Worm (Caenorhabditis elegans) whole organism, L1 larva: ENCODE results near the gene F10D2.16.

Experiments
- F16B12.6 ChIP-seq: fragments of 150-350 bp; optimal IDR thresholded peaks from 2 replicates; lab custom pipeline; 2014; ENCODE audit warnings: missing biosample characterization, missing genetic modification characterization
- aha-1 ChIP-seq: fragments of 150-350 bp; optimal IDR thresholded peaks from 2 replicates; lab custom pipeline; 2014; ENCODE audit warnings: missing biosample characterization, missing genetic modification characterization
- ceh-8 ChIP-seq: fragments of 200-800 bp; sonication (Bioruptor generic); optimal IDR thresholded peaks from 2 replicates; lab custom pipeline; 2018; ENCODE audit warnings: mild to moderate bottlenecking, missing genetic modification characterization, moderate library complexity, missing compliant biosample characterization
- ceh-88 ChIP-seq: fragments of 200-800 bp; sonication (Bioruptor generic); IDR thresholded peaks from 2 replicates; pipeline ENCODE4 v1.3.6; 2022; ENCODE audit warnings: missing genetic modification characterization, missing compliant biosample characterization
- ceh-90 ChIP-seq: sonication (generic microtip); optimal IDR thresholded peaks from 2 replicates; lab custom pipeline; 2016; ENCODE audit warnings: missing genetic modification characterization, missing compliant biosample characterization
- dsc-1 ChIP-seq: sonication (generic microtip); optimal IDR thresholded peaks from 2 replicates; lab custom pipeline; 2016; ENCODE audit warnings: mild to moderate bottlenecking, missing genetic modification characterization, missing compliant biosample characterization
- efl-1 ChIP-seq, 4 experiments: fragments of 150-350 bp; optimal IDR thresholded peaks in 3 of 4; peaks in 1 of 4; 1 replicate in 1 of 4; 2 replicates in 3 of 4; lab custom pipeline; 2014; ENCODE audit warnings: missing biosample characterization in 2 of 4, missing genetic modification characterization in 2 of 4, missing genetic modification reagents in 2 of 4
- efl-3 ChIP-seq: fragments of 200-800 bp; sonication (Bioruptor generic); optimal IDR thresholded peaks from 2 replicates; lab custom pipeline; 2018; ENCODE audit warnings: mild to moderate bottlenecking, missing genetic modification characterization, missing compliant biosample characterization
- egl-27 ChIP-seq, 2 experiments: fragments of 150-350 bp in 1 of 2; sonication (generic microtip); optimal IDR thresholded peaks; 3 replicates each; lab custom pipeline; 2017 to 2018; ENCODE audit warnings: missing biosample characterization in 2 of 2, missing genetic modification characterization in 2 of 2, missing genetic modification reagents in 2 of 2
- elt-2 ChIP-seq: sonication (generic microtip); optimal IDR thresholded peaks from 2 replicates; lab custom pipeline; 2016; ENCODE audit warnings: missing genetic modification characterization, mild to moderate bottlenecking, inconsistent platforms, missing compliant biosample characterization, missing genetic modification reagents
- ets-5 ChIP-seq: fragments of 200-800 bp; sonication (Bioruptor generic); IDR thresholded peaks from 2 replicates; pipeline ENCODE4 v1.3.6; 2022; ENCODE audit warnings: missing genetic modification characterization, missing compliant biosample characterization
- hpl-2 ChIP-seq: fragments of 150-350 bp; optimal IDR thresholded peaks from 2 replicates; lab custom pipeline; 2014; ENCODE audit warnings: missing biosample characterization, missing genetic modification reagents, missing genetic modification characterization
- lin-13 ChIP-seq: fragments of 150-350 bp; optimal IDR thresholded peaks from 2 replicates; lab custom pipeline; 2014; ENCODE audit warnings: missing biosample characterization, missing genetic modification reagents, missing genetic modification characterization
- lin-14 ChIP-seq: fragments of 200-800 bp; sonication (Bioruptor generic); optimal IDR thresholded peaks from 2 replicates; lab custom pipeline; 2018; ENCODE audit warnings: mild to moderate bottlenecking, missing genetic modification characterization, moderate library complexity, missing compliant biosample characterization
- lin-15B ChIP-seq: fragments of 150-350 bp; sonication (generic microtip); optimal IDR thresholded peaks from 3 replicates; lab custom pipeline; 2014; ENCODE audit warnings: missing biosample characterization, missing genetic modification characterization
- lin-39 ChIP-seq: fragments of 150-350 bp; optimal IDR thresholded peaks from 2 replicates; lab custom pipeline; 2014; ENCODE audit warnings: missing biosample characterization, missing genetic modification reagents, missing genetic modification characterization
- mef-2 ChIP-seq: fragments of 150-350 bp; optimal IDR thresholded peaks from 2 replicates; lab custom pipeline; 2014; ENCODE audit warnings: missing biosample characterization, missing genetic modification characterization
- nhr-19 ChIP-seq: fragments of 200-800 bp; sonication (Bioruptor generic); conservative IDR thresholded peaks from 2 replicates; pipeline ENCODE4 v1.3.6; 2022; ENCODE audit warnings: missing genetic modification characterization, missing compliant biosample characterization
- nhr-20 ChIP-seq: sonication (generic microtip); optimal IDR thresholded peaks from 2 replicates; lab custom pipeline; 2016; ENCODE audit warnings: mild to moderate bottlenecking, missing genetic modification characterization, missing compliant biosample characterization
- nhr-71 ChIP-seq: sonication (generic microtip); optimal IDR thresholded peaks from 2 replicates; lab custom pipeline; 2016; ENCODE audit warnings: mild to moderate bottlenecking, missing genetic modification characterization, moderate library complexity, missing compliant biosample characterization
- nhr-76 ChIP-seq: sonication (generic microtip); optimal IDR thresholded peaks from 2 replicates; lab custom pipeline; 2017; ENCODE audit warnings: missing biosample characterization, missing genetic modification characterization
- nhr-85 ChIP-seq: sonication (generic microtip); peaks from one replicate; lab custom pipeline; 2016; ENCODE audit warnings: missing genetic modification characterization, inconsistent platforms, missing compliant biosample characterization
- tbx-2 ChIP-seq: sonication (generic microtip); optimal IDR thresholded peaks from 2 replicates; lab custom pipeline; 2016; ENCODE audit warnings: missing genetic modification characterization, missing compliant biosample characterization
- unc-86 ChIP-seq: sonication (generic microtip); optimal IDR thresholded peaks from 2 replicates; lab custom pipeline; 2016; ENCODE audit warnings: missing genetic modification characterization, missing compliant biosample characterization
- xbp-1 ChIP-seq: sonication (generic microtip); optimal IDR thresholded peaks from 2 replicates; lab custom pipeline; 2016; ENCODE audit warnings: missing genetic modification characterization, missing compliant biosample characterization
- zip-4 ChIP-seq: fragments of 200-800 bp; sonication (Bioruptor generic); optimal IDR thresholded peaks from 2 replicates; lab custom pipeline; 2018; ENCODE audit warnings: mild to moderate bottlenecking, missing genetic modification characterization, moderate library complexity, missing compliant biosample characterization
- ztf-11 ChIP-seq, 2 experiments: sonication (generic microtip); optimal IDR thresholded peaks; 2 replicates each; lab custom pipeline; 2016 to 2017; ENCODE audit warnings: missing genetic modification characterization in 2 of 2, missing biosample characterization in 1 of 2, missing compliant biosample characterization in 1 of 2

Gene F10D2.16

ce11 chrV:7093720-7094401, 40.2 kb upstream of the F10D2.16 start, which contains the start of gene nhr-135 (continued):
- TF ChIP-seq aha-1 (tag; lab: Kevin White, UChicago) (no peak), hpl-2 (GFP tag; lab: Kevin White, UChicago) (no peak), unc-86 (tag; lab: Kevin White, UChicago) (no peak), lin-39 (tag; lab: Kevin White, UChicago) (no peak), mef-2 (tag; lab: Kevin White, UChicago) (no peak), efl-3 (GFP tag; lab: Kevin White, UChicago) (no peak), efl-1 (optimal IDR thresholded peaks at IDR 0.05; lab: Kevin White, UChicago) (peak in 1 of 2 experiments; percentile 30), efl-1 (GFP tag; optimal IDR thresholded peaks at IDR 0.05 in 1 of 2; lab: Kevin White, UChicago) (peak; percentile 24 to 40), ztf-11 (tag; optimal IDR thresholded peaks at IDR 0.05; lab: Kevin White, UChicago) (no peak), nhr-19 (GFP tag; lab: Robert Waterston, UW) (peak; percentile 25), zip-4 (no peak), egl-27 (tag; optimal IDR thresholded peaks at IDR 0.05; lab: Kevin White, UChicago) (no peak), tbx-2 (tag; lab: Kevin White, UChicago) (peak; percentile 40)

DNA sequence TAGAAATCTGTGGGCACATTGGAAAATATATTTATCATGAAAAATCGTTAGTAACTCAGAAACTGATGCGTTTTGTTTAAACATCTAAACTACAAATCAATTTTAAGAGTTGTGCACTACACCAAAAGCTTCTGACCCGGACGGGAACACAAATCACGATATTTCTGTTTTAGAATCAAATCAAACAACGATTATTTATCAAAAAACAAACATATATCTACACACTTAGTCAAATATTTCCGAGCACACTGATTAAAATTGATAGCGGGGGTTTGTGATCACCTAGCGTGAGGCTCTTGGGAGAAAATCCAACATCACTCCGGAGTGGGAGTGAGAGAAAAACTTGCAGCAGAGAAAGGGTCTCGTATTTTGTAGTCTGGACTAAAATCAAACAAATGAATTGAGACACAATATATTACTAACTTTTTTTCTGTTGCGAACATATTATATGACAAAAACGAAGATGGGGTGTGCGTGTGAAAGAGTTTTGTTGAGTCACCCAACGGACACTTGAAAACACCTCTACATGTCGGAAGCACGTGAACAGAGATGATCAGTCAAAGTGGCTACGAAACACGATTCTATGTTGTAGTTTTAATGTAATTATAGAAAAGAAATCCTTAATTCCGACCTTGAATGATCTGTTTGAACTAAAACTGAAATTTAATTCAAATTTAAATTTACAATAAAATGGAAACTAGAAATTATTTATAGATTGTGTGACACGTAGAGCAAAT, 38.6 kb upstream of the F10D2.16 start:
- TF ChIP-seq nhr-71 (tag; lab: Kevin White, UChicago), result peak; percentile 19
- peak; percentile 14 for TF ChIP-seq dsc-1 (tag; lab: Kevin White, UChicago)
- TF ChIP-seq ceh-90 (tag; lab: Kevin White, UChicago), result no peak
- TF ChIP-seq nhr-20 (tag; lab: Kevin White, UChicago), result peak; percentile 51
- TF ChIP-seq lin-14 (GFP tag; lab: Kevin White, UChicago), result peak; percentile 15
- TF ChIP-seq ceh-8 (GFP tag; lab: Kevin White, UChicago), result no peak
- TF ChIP-seq elt-2 (tag; lab: Kevin White, UChicago), result peak; percentile 67
- peak; percentile 71 for TF ChIP-seq nhr-85 (tag; lab: Kevin White, UChicago)
- no peak for TF ChIP-seq lin-15B (tag; lab: Kevin White, UChicago)
- TF ChIP-seq ceh-88, result no peak

DNA sequence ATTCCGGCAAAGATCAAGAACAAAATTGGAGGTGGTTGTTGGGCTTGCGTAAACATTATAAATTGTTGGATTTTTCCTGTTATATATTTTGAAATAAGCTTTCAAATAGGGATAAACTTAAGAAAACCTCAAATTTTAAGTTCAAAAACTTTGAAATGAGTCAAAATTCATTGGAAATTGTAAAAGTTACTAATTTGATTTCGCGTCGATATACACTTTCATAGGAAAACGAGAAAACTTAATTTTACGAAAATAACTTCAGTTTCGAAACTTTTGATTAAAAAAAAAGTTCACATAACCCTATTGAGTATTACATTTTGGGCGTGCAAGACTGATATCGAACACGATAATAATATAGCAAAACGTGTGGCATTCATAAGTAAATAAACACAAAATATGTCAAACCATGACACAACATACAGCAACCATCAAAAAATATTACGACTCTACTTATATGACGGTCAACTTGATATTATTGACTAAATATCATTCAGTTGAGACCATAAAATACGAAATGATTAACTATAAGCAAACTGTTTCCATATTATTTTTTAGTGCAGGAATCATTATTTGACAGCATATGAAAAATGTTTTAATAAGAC, 37.8 kb upstream of the F10D2.16 start:
- no peak for TF ChIP-seq xbp-1 (tag; lab: Kevin White, UChicago)
- TF ChIP-seq efl-1 (optimal IDR thresholded peaks at IDR 0.05; lab: Kevin White, UChicago), result no peak
- TF ChIP-seq efl-1 (GFP tag; optimal IDR thresholded peaks at IDR 0.05 in 1 of 2; lab: Kevin White, UChicago), result peak in 1 of 2 experiments; percentile 91

ce11 chrV:7096811-7097210, 37.3 kb upstream of the F10D2.16 start:
- TF ChIP-seq efl-1 (optimal IDR thresholded peaks at IDR 0.05; lab: Kevin White, UChicago) (no peak), efl-1 (GFP tag; optimal IDR thresholded peaks at IDR 0.05 in 1 of 2; lab: Kevin White, UChicago) (peak in 1 of 2 experiments; percentile 6), nhr-76 (tag; lab: Kevin White, UChicago) (no peak)
- TF ChIP-seq, all 84 proteins: peak for 1

DNA sequence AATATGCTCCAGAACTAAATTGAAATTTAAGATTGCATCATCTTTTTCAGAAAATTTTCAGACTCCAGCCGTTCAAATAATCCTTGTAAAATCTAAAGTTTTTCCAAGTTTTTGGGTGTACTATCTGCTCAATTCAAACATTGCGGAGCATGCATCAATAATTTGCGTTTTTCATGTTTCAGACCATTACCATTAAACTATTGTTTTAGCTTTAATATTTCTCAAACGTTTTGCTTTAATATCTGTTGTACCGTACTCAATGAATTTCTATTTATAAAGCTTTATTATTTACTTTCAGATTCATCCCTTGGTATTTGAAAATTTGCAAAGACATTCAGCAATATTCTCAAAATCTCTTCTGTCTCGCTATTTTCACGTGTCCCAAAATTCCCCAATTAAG, 30.8 kb upstream of the F10D2.16 start, which contains the start of gene odr-2:
odr-2 (plus strand) TSS at position 301 of the 400 bp plus-strand sequence.
- TF ChIP-seq ets-5 (GFP tag; lab: Robert Waterston, UW) (no peak), F16B12.6 (no peak), nhr-20 (tag; lab: Kevin White, UChicago) (no peak), lin-13 (no peak)
